Worm (Caenorhabditis elegans) whole organism, L4 larva: ENCODE measurements around the gene F59F5.3.

Source experiments
- ama-1 ChIP-seq: fragments of 150-350 bp; optimal IDR thresholded peaks from 2 replicates; lab custom pipeline; 2014; ENCODE audit warnings: inconsistent platforms, mixed read lengths
- ceh-62 ChIP-seq: sonication (generic microtip); optimal IDR thresholded peaks from 2 replicates; lab custom pipeline; 2017; ENCODE audit warnings: missing biosample characterization, missing genetic modification characterization
- daf-16 ChIP-seq, 3 experiments: sonication (generic microtip); optimal IDR thresholded peaks; 2 replicates each; lab custom pipeline; 2016 to 2017; ENCODE audit warnings: missing genetic modification characterization in 3 of 3, missing genetic modification reagents in 3 of 3, mild to moderate bottlenecking in 2 of 3, missing compliant biosample characterization in 2 of 3, missing biosample characterization in 1 of 3, moderate library complexity in 1 of 3
- lin-15B ChIP-seq: fragments of 150-350 bp; sonication (generic microtip); optimal IDR thresholded peaks from 3 replicates; lab custom pipeline; 2014; ENCODE audit warnings: missing biosample characterization, missing genetic modification characterization
- lin-39 ChIP-seq: fragments of 150-350 bp; optimal IDR thresholded peaks from 2 replicates; lab custom pipeline; 2014; ENCODE audit warnings: missing biosample characterization, missing genetic modification reagents, missing genetic modification characterization
- lsy-2 ChIP-seq, 2 experiments: fragments of 150-350 bp in 1 of 2; sonication (generic microtip) in 1 of 2; optimal IDR thresholded peaks; 2 replicates each; lab custom pipeline; 2014 to 2017; ENCODE audit warnings: missing biosample characterization in 2 of 2, missing genetic modification characterization in 2 of 2
- nhr-76 ChIP-seq: fragments of 150-350 bp; optimal IDR thresholded peaks from 2 replicates; lab custom pipeline; 2014; ENCODE audit warnings: missing biosample characterization, missing genetic modification characterization
- ztf-11 ChIP-seq: fragments of 150-350 bp; optimal IDR thresholded peaks from 2 replicates; lab custom pipeline; 2014; ENCODE audit warnings: missing biosample characterization, missing genetic modification characterization

DNA sequence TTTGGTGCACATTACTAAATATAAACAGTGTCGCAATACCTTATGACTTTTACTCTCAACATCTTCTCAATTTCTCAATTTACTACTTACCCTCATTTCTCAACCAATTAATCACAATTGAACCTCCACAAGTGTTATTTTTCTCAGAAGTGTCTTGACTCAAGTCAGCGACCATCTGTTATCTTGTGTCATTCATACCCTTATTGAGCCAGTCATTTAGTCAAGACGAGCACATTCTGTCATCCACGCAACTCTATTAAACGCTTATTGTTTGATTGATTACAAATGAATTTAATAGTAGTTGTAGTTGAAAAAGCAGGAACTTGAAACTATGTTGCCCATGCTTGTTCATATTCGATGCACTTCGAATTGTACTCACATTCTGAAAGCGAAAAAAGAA lies 38.8 kb downstream of the F59F5.3 start:
- TF ChIP-seq ceh-62 (tag; lab: Kevin White, UChicago): no peak
- no peak for TF ChIP-seq nhr-76 (tag; lab: Kevin White, UChicago)
- TF ChIP-seq ztf-11 (tag; lab: Kevin White, UChicago): no peak
- TF ChIP-seq lin-15B (tag; lab: Kevin White, UChicago): no peak
- no peak for TF ChIP-seq ama-1
- TF ChIP-seq lin-39 (tag; lab: Kevin White, UChicago): no peak
- no peak for TF ChIP-seq daf-16 (GFP tag; optimal IDR thresholded peaks at IDR 0.05; lab: Kevin White, UChicago)
- TF ChIP-seq daf-16 (tag; optimal IDR thresholded peaks at IDR 0.05; lab: Kevin White, UChicago): no peak
- no peak for TF ChIP-seq lsy-2 (tag; optimal IDR thresholded peaks at IDR 0.05; lab: Kevin White, UChicago)
